Worm (Caenorhabditis elegans): ENCODE data around the gene mpst-1.

- TF ChIP-seq nfya-2 (GFP tag; IDR thresholded peaks at IDR 0.05) (no peak), gei-17 (GFP tag; optimal IDR thresholded peaks at IDR 0.05) (no peak), F55B11.4 (tag; optimal IDR thresholded peaks at IDR 0.05; ENCODE audit: borderline replicate concordance, insufficient read depth) (no peak), lin-26 (GFP tag; IDR thresholded peaks at IDR 0.05) (no peak)
Measured at ce11 chrV:11826967-11827366, at the start of gene mpst-1, which contains the start of gene D2023.6.

All from whole organism, young adult.